Worm (Caenorhabditis elegans): ENCODE data around the gene Y71H2AM.11.

Y71H2AM.11 gene

ce11 chrIII:2739469-2739868 lies 14.6 kb upstream of the Y71H2AM.11 start, which contains the start of gene cest-25:
cest-25 (minus strand) TSS chrIII:2739531.
- TF ChIP-seq attf-5 (GFP tag; optimal IDR thresholded peaks at IDR 0.05) (peak; percentile 33), ztf-28 (GFP tag; IDR thresholded peaks at IDR 0.05) (no peak), cebp-1 (GFP tag; IDR thresholded peaks at IDR 0.05) (no peak), cebp-1 (tag; optimal IDR thresholded peaks at IDR 0.05) (peak; percentile 57), nhr-80 (tag; optimal IDR thresholded peaks at IDR 0.05) (peak; percentile 88), let-526 (GFP tag; IDR thresholded peaks at IDR 0.05) (no peak), pha-4 (tag; optimal IDR thresholded peaks at IDR 0.05) (peak; percentile 73), ets-4 (GFP tag; optimal IDR thresholded peaks at IDR 0.05) (peak; percentile 50)

ce11 chrIII:2733606-2734183 lies 8.8 kb upstream of the Y71H2AM.11 start, which contains the start of gene Y71H2AM.12:
Y71H2AM.12 (minus strand) TSS chrIII:2734091.
- TF ChIP-seq cebp-1 (GFP tag; IDR thresholded peaks at IDR 0.05), result no peak
- peak; percentile 38 for TF ChIP-seq cebp-1 (tag; optimal IDR thresholded peaks at IDR 0.05)
- TF ChIP-seq nhr-90 (tag; optimal IDR thresholded peaks at IDR 0.05), result peak; percentile 20
- TF ChIP-seq dox-1 (GFP tag; IDR thresholded peaks at IDR 0.05), result peak; percentile 39
- peak; percentile 88 for TF ChIP-seq nhr-80 (tag; optimal IDR thresholded peaks at IDR 0.05)
- 0 out of 2 replicates have a peak, but pooled peaks have one; percentile 38 for TF ChIP-seq B0336.3 (GFP tag; IDR thresholded peaks at IDR 0.05)
- TF ChIP-seq madf-3 (GFP tag; IDR thresholded peaks at IDR 0.05), result no peak
- TF ChIP-seq let-607 (tag; optimal IDR thresholded peaks at IDR 0.05), result peak in 1 of 2 experiments; percentile 44
- peak; percentile 59 for TF ChIP-seq attf-5 (GFP tag; optimal IDR thresholded peaks at IDR 0.05)
- no peak for TF ChIP-seq hsf-1 (GFP tag; IDR thresholded peaks at IDR 0.05)
- TF ChIP-seq ets-4 (GFP tag; optimal IDR thresholded peaks at IDR 0.05), result peak; percentile 43

ce11 chrIII:2725221-2726203 lies 620 bp upstream of the Y71H2AM.11 start, which contains the start of gene cosa-1:
cosa-1 (plus strand) TSS chrIII:2726116.
- TF ChIP-seq repo-1 (tag; optimal IDR thresholded peaks at IDR 0.05) (no peak), gei-17 (GFP tag; optimal IDR thresholded peaks at IDR 0.05) (no peak), Y79H2A.3 (GFP tag; conservative IDR thresholded peaks at IDR 0.05) (no peak), F39B2.1 (GFP tag; IDR thresholded peaks at IDR 0.05) (no peak), ceh-40 (GFP tag; IDR thresholded peaks at IDR 0.05) (no peak), attf-3 (GFP tag; conservative IDR thresholded peaks at IDR 0.05) (0 out of 2 replicates have a peak, but pooled peaks have one; percentile 10), nhr-179 (tag; optimal IDR thresholded peaks at IDR 0.05) (no peak), snpc-4 (GFP tag; optimal IDR thresholded peaks at IDR 0.05) (no peak), snpc-4 (tag; optimal IDR thresholded peaks at IDR 0.05) (peak in 1 of 4 experiments; percentile 39), zim-3 (tag; optimal IDR thresholded peaks at IDR 0.05) (no peak), dpl-1 (GFP tag; optimal IDR thresholded peaks at IDR 0.05) (no peak), F23B12.7 (tag; optimal IDR thresholded peaks at IDR 0.05; ENCODE audit: insufficient read depth) (no peak), unc-62 (GFP tag; optimal IDR thresholded peaks at IDR 0.05) (no peak), hlh-12 (tag; optimal IDR thresholded peaks at IDR 0.05) (no peak), nfya-2 (GFP tag; IDR thresholded peaks at IDR 0.05) (no peak), sdz-38 (tag; optimal IDR thresholded peaks at IDR 0.05) (no peak), Y95B8A.8 (GFP tag; IDR thresholded peaks at IDR 0.05) (no peak), unc-130 (GFP tag; optimal IDR thresholded peaks at IDR 0.05) (peak; percentile 51), K12H6.12 (tag; optimal IDR thresholded peaks at IDR 0.05) (no peak), ztf-18 (tag; optimal IDR thresholded peaks at IDR 0.05) (no peak), Y67H2A.10 (GFP tag; conservative IDR thresholded peaks at IDR 0.05) (no peak), dox-1 (GFP tag; IDR thresholded peaks at IDR 0.05) (peak; percentile 62; the same call in 1 of the 2 replicates), efl-1 (GFP tag; optimal IDR thresholded peaks at IDR 0.05) (peak; percentile 37), madf-8 (GFP tag; conservative IDR thresholded peaks at IDR 0.05) (peak; percentile 78), ztf-6 (GFP tag; IDR thresholded peaks at IDR 0.05) (no peak), madf-6 (GFP tag; IDR thresholded peaks at IDR 0.05) (peak; percentile 91), T26A5.8 (tag; optimal IDR thresholded peaks at IDR 0.05) (no peak), D2030.7 (GFP tag; IDR thresholded peaks at IDR 0.05) (0 out of 2 replicates have a peak, but pooled peaks have one; percentile 54), ztf-28 (GFP tag; IDR thresholded peaks at IDR 0.05) (no peak), F52B5.7 (tag; optimal IDR thresholded peaks at IDR 0.05) (no peak)

All from whole organism, young adult.